Fruit fly (Drosophila melanogaster): ENCODE results near the gene Coq6.

The Coq6 gene

DNA sequence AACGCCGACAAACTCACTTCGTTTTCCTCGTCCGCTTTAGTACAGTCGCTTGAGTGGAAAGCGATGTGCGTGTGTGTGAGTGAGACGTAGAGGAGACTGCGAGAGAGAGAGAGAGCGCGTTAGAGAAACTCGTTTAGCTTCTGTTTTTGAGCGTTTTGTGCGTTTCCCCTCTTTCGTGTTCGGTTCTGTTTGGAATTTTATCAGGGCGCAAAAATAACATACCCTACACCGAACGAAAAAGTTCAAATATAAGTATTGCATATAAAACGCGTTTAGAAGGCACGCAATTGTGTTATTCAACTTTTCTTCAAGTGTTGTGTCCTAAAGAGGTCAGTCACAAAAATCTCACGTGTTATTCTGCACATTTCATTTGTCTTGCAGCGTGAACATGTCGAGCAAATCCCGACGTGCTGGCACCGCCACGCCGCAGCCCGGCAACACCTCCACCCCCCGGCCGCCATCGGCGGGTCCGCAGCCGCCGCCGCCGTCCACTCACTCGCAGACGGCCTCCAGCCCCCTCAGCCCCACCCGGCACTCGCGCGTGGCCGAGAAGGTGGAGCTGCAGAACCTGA, 11.0 kb upstream of the Coq6 start (continued):
- no peak for TF ChIP-seq Kr (GFP tag; optimal IDR thresholded peaks at IDR 0.05)
- TF ChIP-seq CG30431 (GFP tag; optimal IDR thresholded peaks at IDR 0.05) = no peak
- no peak for TF ChIP-seq CG3065 (GFP tag; optimal IDR thresholded peaks at IDR 0.05)
- TF ChIP-seq Bdp1 (GFP tag; optimal IDR thresholded peaks at IDR 0.05) = no peak
- no peak for TF ChIP-seq CG17912 (GFP tag; optimal IDR thresholded peaks at IDR 0.05)
- no peak for TF ChIP-seq pzg (GFP tag; optimal IDR thresholded peaks at IDR 0.05)
- TF ChIP-seq CG13624 (GFP tag; optimal IDR thresholded peaks at IDR 0.05) = peak; percentile 15
- TF ChIP-seq Hmx (GFP tag; optimal IDR thresholded peaks at IDR 0.05) = no peak
- peak; percentile 52 for TF ChIP-seq CG17328 (GFP tag; IDR thresholded peaks at IDR 0.05)
- peak; percentile 38 for TF ChIP-seq pho (GFP tag; optimal IDR thresholded peaks at IDR 0.05)
- no peak for TF ChIP-seq CG1647 (GFP tag; optimal IDR thresholded peaks at IDR 0.05)
- TF ChIP-seq CG17361 (GFP tag; IDR thresholded peaks at IDR 0.05) = 0 out of 3 replicates have a peak, but pooled peaks have one; percentile 22
- no peak for TF ChIP-seq CG10267 (tag; optimal IDR thresholded peaks at IDR 0.05)
- TF ChIP-seq tap (tag; optimal IDR thresholded peaks at IDR 0.05) = no peak
- peak; percentile 27 for TF ChIP-seq CG9817 (tag; optimal IDR thresholded peaks at IDR 0.05)
- 0 out of 2 replicates have a peak, but pooled peaks have one; percentile 47 for TF ChIP-seq NFAT (GFP tag; IDR thresholded peaks at IDR 0.05)
- TF ChIP-seq CG10979 (tag; optimal IDR thresholded peaks at IDR 0.05) = peak; percentile 16
- TF ChIP-seq nerfin-2 (GFP tag; IDR thresholded peaks at IDR 0.05; ENCODE audit: partially characterized antibody) = no peak
- TF ChIP-seq gem (tag; optimal IDR thresholded peaks at IDR 0.05) = no peak
- TF ChIP-seq lmd (GFP tag; IDR thresholded peaks at IDR 0.05) = peak; percentile 38; the same call in 1 of the 2 replicates
- peak; percentile 26 for TF ChIP-seq trem (tag; optimal IDR thresholded peaks at IDR 0.05)
- TF ChIP-seq Hsf (GFP tag; optimal IDR thresholded peaks at IDR 0.05) = peak; percentile 55
- peak; percentile 61 for TF ChIP-seq CG3281 (GFP tag; optimal IDR thresholded peaks at IDR 0.05)
- peak in 1 of 2 experiments; percentile 7 for TF ChIP-seq Hr51 (GFP tag; optimal IDR thresholded peaks at IDR 0.05)
- TF ChIP-seq CG4707 (GFP tag; optimal IDR thresholded peaks at IDR 0.05) = no peak
- TF ChIP-seq CG7372 (GFP tag; IDR thresholded peaks at IDR 0.05) = peak; percentile 21; the same call in 1 of the 2 replicates
- TF ChIP-seq sisA (GFP tag; IDR thresholded peaks at IDR 0.05) = peak; percentile 54; the same call in 1 of the 2 replicates
- TF ChIP-seq zf30C (GFP tag; optimal IDR thresholded peaks at IDR 0.05) = peak; percentile 96
- 0 out of 2 replicates have a peak, but pooled peaks have one; percentile 39 for TF ChIP-seq toy (GFP tag; IDR thresholded peaks at IDR 0.05)
- TF ChIP-seq Trl (optimal IDR thresholded peaks at IDR 0.05) = peak; percentile 81 to 90
- peak; percentile 49 for TF ChIP-seq Trl (GFP tag; optimal IDR thresholded peaks at IDR 0.05)
- peak; percentile 37 for TF ChIP-seq ftz-f1 (GFP tag; optimal IDR thresholded peaks at IDR 0.05)
- TF ChIP-seq CG11504 (tag; optimal IDR thresholded peaks at IDR 0.05) = no peak
- peak; percentile 45 for TF ChIP-seq CoRest (tag; optimal IDR thresholded peaks at IDR 0.05)
- no peak for TF ChIP-seq trh (GFP tag; optimal IDR thresholded peaks at IDR 0.05)
- no peak for TF ChIP-seq CG8359 (GFP tag; optimal IDR thresholded peaks at IDR 0.05; ENCODE audit: borderline replicate concordance)
- TF ChIP-seq CG11723 (GFP tag; optimal IDR thresholded peaks at IDR 0.05) = no peak
- peak; percentile 7; the same call in 1 of the 2 replicates for TF ChIP-seq esg (GFP tag; conservative IDR thresholded peaks at IDR 0.05)
- TF ChIP-seq CG31441 (GFP tag; IDR thresholded peaks at IDR 0.05) = no peak; the same call in 1 of the 2 replicates
- TF ChIP-seq CG14710 (tag; optimal IDR thresholded peaks at IDR 0.05) = peak; percentile 4
- TF ChIP-seq CG3847 (GFP tag; IDR thresholded peaks at IDR 0.05) = peak; percentile 46
- peak; percentile 18 for TF ChIP-seq Hey (tag; optimal IDR thresholded peaks at IDR 0.05)
- TF ChIP-seq CG17568 (GFP tag; optimal IDR thresholded peaks at IDR 0.05) = no peak
- TF ChIP-seq CG4820 (GFP tag; optimal IDR thresholded peaks at IDR 0.05) = no peak
- no peak for TF ChIP-seq Atf3 (GFP tag; optimal IDR thresholded peaks at IDR 0.05)
- TF ChIP-seq Neu2 (GFP tag; optimal IDR thresholded peaks at IDR 0.05; ENCODE audit: borderline replicate concordance) = no peak
- peak; percentile 59 for TF ChIP-seq Awh (GFP tag; IDR thresholded peaks at IDR 0.05)
- no peak for TF ChIP-seq CG6683 (GFP tag; optimal IDR thresholded peaks at IDR 0.05)
- TF ChIP-seq Bgb (GFP tag; IDR thresholded peaks at IDR 0.05; ENCODE audit: partially characterized antibody) = peak; percentile 24
- no peak for TF ChIP-seq Dp (GFP tag; optimal IDR thresholded peaks at IDR 0.05)

Data from whole organism, embryonic.